Worm (Caenorhabditis elegans): ENCODE data around the gene C03B1.1.

The C03B1.1 gene

ce11 chrX:6388639-6389038, 14.1 kb downstream of the C03B1.1 start:
- TF ChIP-seq arid-1 (GFP tag; conservative IDR thresholded peaks at IDR 0.05), result no peak
- no peak for TF ChIP-seq mxl-3 (GFP tag; optimal IDR thresholded peaks at IDR 0.05)
- TF ChIP-seq ZK337.2 (GFP tag; IDR thresholded peaks at IDR 0.05), result no peak
- no peak for TF ChIP-seq attf-4 (tag; optimal IDR thresholded peaks at IDR 0.05)
- TF ChIP-seq unc-130 (GFP tag; optimal IDR thresholded peaks at IDR 0.05), result no peak
- no peak for TF ChIP-seq lin-29 (GFP tag; IDR thresholded peaks at IDR 0.05)
- no peak for TF ChIP-seq ceh-82 (tag; optimal IDR thresholded peaks at IDR 0.05)

- TF ChIP-seq daf-19 (GFP tag; conservative IDR thresholded peaks at IDR 0.05) (no peak), R02D3.7 (tag; optimal IDR thresholded peaks at IDR 0.05) (no peak), nhr-42 (GFP tag; IDR thresholded peaks at IDR 0.05) (no peak), lin-29 (GFP tag; IDR thresholded peaks at IDR 0.05) (no peak), attf-4 (tag; optimal IDR thresholded peaks at IDR 0.05) (no peak), aha-1 (tag) (no peak), saeg-2 (GFP tag; IDR thresholded peaks at IDR 0.05) (no peak), mes-2 (tag; optimal IDR thresholded peaks at IDR 0.05; ENCODE audit: poor library complexity, severe bottlenecking) (no peak), nhr-76 (tag; optimal IDR thresholded peaks at IDR 0.05) (no peak), nhr-6 (tag; optimal IDR thresholded peaks at IDR 0.05) (no peak), aly-2 (tag; optimal IDR thresholded peaks at IDR 0.05) (no peak), nhr-25 (tag; optimal IDR thresholded peaks at IDR 0.05; ENCODE audit: borderline replicate concordance, insufficient read depth) (no peak), nhr-237 (tag; optimal IDR thresholded peaks at IDR 0.05) (no peak), duxl-1 (tag; optimal IDR thresholded peaks at IDR 0.05; ENCODE audit: poor library complexity) (no peak), madf-5 (GFP tag; IDR thresholded peaks at IDR 0.05) (no peak), jun-1 (tag; optimal IDR thresholded peaks at IDR 0.05) (no peak)
Measured at ce11 chrX:6391491-6391890, 16.9 kb downstream of the C03B1.1 start, which contains the start of gene igcm-2. igcm-2 (minus strand) TSS chrX:6391591.

ce11 chrX:6399450-6399849, 24.9 kb downstream of the C03B1.1 start:
- peak; percentile 75 for TF ChIP-seq aha-1 (tag)
- no peak for TF ChIP-seq zip-11 (GFP tag; IDR thresholded peaks at IDR 0.05)
- TF ChIP-seq Y105C5A.15 (GFP tag; IDR thresholded peaks at IDR 0.05), result no peak
- TF ChIP-seq nhr-11 (tag; optimal IDR thresholded peaks at IDR 0.05), result peak; percentile 27
- TF ChIP-seq pha-4 (GFP tag; IDR thresholded peaks at IDR 0.05), result no peak
- TF ChIP-seq pha-4 (tag; optimal IDR thresholded peaks at IDR 0.05), result no peak
- no peak for TF ChIP-seq duxl-1 (tag; optimal IDR thresholded peaks at IDR 0.05; ENCODE audit: poor library complexity)
- TF ChIP-seq unc-62 (GFP tag; optimal IDR thresholded peaks at IDR 0.05 in 1 of 2), result peak in 1 of 2 experiments; percentile 3
- TF ChIP-seq unc-62 (tag; optimal IDR thresholded peaks at IDR 0.05), result no peak
- TF ChIP-seq egl-43 (GFP tag; IDR thresholded peaks at IDR 0.05), result no peak

ce11 chrX:6403122-6403521, 28.6 kb downstream of the C03B1.1 start, which contains the start of gene glt-4:
glt-4 (plus strand) TSS chrX:6403422.
- TF ChIP-seq zip-2 (tag; optimal IDR thresholded peaks at IDR 0.05), result no peak
- TF ChIP-seq jun-1 (tag; optimal IDR thresholded peaks at IDR 0.05), result no peak
- no peak for TF ChIP-seq pha-4 (GFP tag; IDR thresholded peaks at IDR 0.05)
- no peak for TF ChIP-seq pha-4 (tag; optimal IDR thresholded peaks at IDR 0.05)
- no peak for TF ChIP-seq unc-62 (GFP tag; optimal IDR thresholded peaks at IDR 0.05 in 1 of 2)
- no peak for TF ChIP-seq unc-62 (tag; optimal IDR thresholded peaks at IDR 0.05)
- TF ChIP-seq cey-2 (tag; optimal IDR thresholded peaks at IDR 0.05; ENCODE audit: borderline replicate concordance, insufficient read depth), result no peak

- no peak for TF ChIP-seq daf-12 (tag; optimal IDR thresholded peaks at IDR 0.05)
- peak; percentile 91 for TF ChIP-seq aha-1 (tag)
Measured at ce11 chrX:6405905-6406304, 31.4 kb downstream of the C03B1.1 start.

- TF ChIP-seq unc-39 (tag; optimal IDR thresholded peaks at IDR 0.05) (no peak), daf-16 (GFP tag; optimal IDR thresholded peaks at IDR 0.05) (no peak), daf-16 (tag; optimal IDR thresholded peaks at IDR 0.05) (peak; percentile 33)
Measured at ce11 chrX:6407805-6408204, 33.3 kb downstream of the C03B1.1 start.

All from whole organism, L4 larva.